Fruit fly (Drosophila melanogaster) whole organism, embryonic: ENCODE data around the gene CG31249.

ENCODE experiments used
- CG10959 ChIP-seq: fragments of 200-800 bp; sonication (Bioruptor generic); IDR thresholded peaks from 2 replicates; pipeline ENCODE4 v1.3.6; 2022; ENCODE audit warnings: missing biosample characterization, missing genetic modification characterization
- CG11093 ChIP-seq: fragments of 200-800 bp; sonication (Bioruptor generic); IDR thresholded peaks from 3 replicates; pipeline ENCODE4 v1.3.6; 2022; ENCODE audit warnings: missing biosample characterization, missing genetic modification characterization
- CG12104 ChIP-seq: fragments of 200-800 bp; sonication (Bioruptor generic); optimal IDR thresholded peaks from 3 replicates; lab custom pipeline; 2016; ENCODE audit warnings: missing biosample characterization, missing genetic modification characterization
- CG12236 ChIP-seq: fragments of 200-800 bp; sonication (Bioruptor generic); optimal IDR thresholded peaks from 2 replicates; lab custom pipeline; 2016; ENCODE audit warnings: missing biosample characterization, missing genetic modification characterization
- CG13775 ChIP-seq: fragments of 200-800 bp; sonication (Bioruptor generic); optimal IDR thresholded peaks from 3 replicates; lab custom pipeline; 2017; ENCODE audit warnings: missing biosample characterization, mild to moderate bottlenecking, missing genetic modification characterization
- CG14441 ChIP-seq: fragments of 200-800 bp; sonication (Bioruptor generic); IDR thresholded peaks from 2 replicates; pipeline ENCODE4 v1.3.6; 2022; ENCODE audit warnings: missing biosample characterization, missing genetic modification characterization
- CG14710 ChIP-seq: fragments of 200-800 bp; sonication (Bioruptor generic); optimal IDR thresholded peaks from 3 replicates; lab custom pipeline; 2019; ENCODE audit warnings: missing biosample characterization, mild to moderate bottlenecking, missing genetic modification characterization, moderate library complexity
- CG16815 ChIP-seq: fragments of 200-800 bp; sonication (Bioruptor generic); optimal IDR thresholded peaks from 3 replicates; lab custom pipeline; 2017; ENCODE audit warnings: missing biosample characterization, mild to moderate bottlenecking, missing genetic modification characterization
- CG16863 ChIP-seq: fragments of 200-800 bp; sonication (Bioruptor generic); optimal IDR thresholded peaks from 3 replicates; lab custom pipeline; 2016; ENCODE audit warnings: missing biosample characterization, missing genetic modification characterization
- CG17829 ChIP-seq: fragments of 200-800 bp; optimal IDR thresholded peaks from 2 replicates; lab custom pipeline; 2019; ENCODE audit warnings: missing biosample characterization, mild to moderate bottlenecking, missing genetic modification characterization, moderate library complexity
- CG2199 ChIP-seq: fragments of 200-800 bp; sonication (Bioruptor generic); IDR thresholded peaks from 3 replicates; pipeline ENCODE4 v1.3.6; 2022; ENCODE audit warnings: missing biosample characterization, missing genetic modification characterization
- CG2875 ChIP-seq: fragments of 200-800 bp; sonication (Bioruptor generic); optimal IDR thresholded peaks from 2 replicates; lab custom pipeline; 2017; ENCODE audit warnings: missing biosample characterization, mild to moderate bottlenecking, missing genetic modification characterization, missing genetic modification reagents
- CG30403 ChIP-seq: fragments of 200-800 bp; sonication (Bioruptor generic); optimal IDR thresholded peaks from 3 replicates; lab custom pipeline; 2016; ENCODE audit warnings: missing biosample characterization, missing genetic modification characterization
- CG31365 ChIP-seq: fragments of 200-800 bp; sonication (Bioruptor generic); optimal IDR thresholded peaks from 2 replicates; lab custom pipeline; 2018; ENCODE audit warnings: missing biosample characterization, mild to moderate bottlenecking, missing genetic modification characterization
- CG32772 ChIP-seq: fragments of 200-800 bp; sonication (Bioruptor generic); IDR thresholded peaks from 2 replicates; pipeline ENCODE4 v1.3.6; 2022; ENCODE audit warnings: missing biosample characterization, missing genetic modification characterization
- CG6254 ChIP-seq: fragments of 200-800 bp; sonication (Bioruptor generic); optimal IDR thresholded peaks from 3 replicates; lab custom pipeline; 2017; ENCODE audit warnings: mild to moderate bottlenecking, missing biosample characterization, missing genetic modification reagents, missing genetic modification characterization
- CG6683 ChIP-seq: fragments of 200-800 bp; sonication (Bioruptor generic); optimal IDR thresholded peaks from 2 replicates; lab custom pipeline; 2017; ENCODE audit warnings: missing biosample characterization, mild to moderate bottlenecking, missing genetic modification characterization, missing genetic modification reagents
- CG6765 ChIP-seq: fragments of 200-800 bp; sonication (Bioruptor generic); optimal IDR thresholded peaks from 3 replicates; lab custom pipeline; 2017; ENCODE audit warnings: missing biosample characterization, mild to moderate bottlenecking, missing genetic modification characterization
- CG7556 ChIP-seq: fragments of 200-800 bp; sonication (Bioruptor generic); optimal IDR thresholded peaks from 2 replicates; lab custom pipeline; 2017; ENCODE audit warnings: missing biosample characterization, mild to moderate bottlenecking, missing genetic modification characterization
- CG7928 ChIP-seq: fragments of 200-800 bp; sonication (Bioruptor generic); optimal IDR thresholded peaks from 2 replicates; lab custom pipeline; 2017; ENCODE audit warnings: missing biosample characterization, mild to moderate bottlenecking, missing genetic modification characterization
- CG8924 ChIP-seq: fragments of 200-800 bp; optimal IDR thresholded peaks from 3 replicates; lab custom pipeline; 2019; ENCODE audit warnings: missing biosample characterization, mild to moderate bottlenecking, missing genetic modification characterization, moderate library complexity
- CG9437 ChIP-seq: fragments of 200-800 bp; sonication (Bioruptor generic); optimal IDR thresholded peaks from 2 replicates; lab custom pipeline; 2018; ENCODE audit warnings: missing biosample characterization, mild to moderate bottlenecking, missing genetic modification characterization
- Doc3 ChIP-seq: fragments of 200-800 bp; sonication (Bioruptor generic); IDR thresholded peaks from 3 replicates; pipeline ENCODE4 v1.3.6; 2022; ENCODE audit warnings: missing biosample characterization, missing genetic modification characterization; ENCODE audit not compliant: partially characterized antibody
- Dref ChIP-seq: fragments of 200-800 bp; sonication (Bioruptor generic); IDR thresholded peaks from 2 replicates; pipeline ENCODE4 v1.3.6; 2022; ENCODE audit warnings: missing biosample characterization, missing genetic modification characterization
- Ets65A ChIP-seq: fragments of 200-800 bp; sonication (Bioruptor generic); peaks from one replicate; lab custom pipeline; 2016; ENCODE audit warnings: missing biosample characterization, missing genetic modification characterization
- HLHmδ ChIP-seq: fragments of 200-800 bp; sonication (Bioruptor generic); optimal IDR thresholded peaks from 2 replicates; lab custom pipeline; 2018; ENCODE audit warnings: missing biosample characterization, mild to moderate bottlenecking, missing genetic modification characterization, moderate library complexity
- Hr3 ChIP-seq: fragments of 200-800 bp; sonication (Bioruptor generic); optimal IDR thresholded peaks from 3 replicates; lab custom pipeline; 2016; ENCODE audit warnings: missing biosample characterization, missing genetic modification characterization
- Nf-YB ChIP-seq: fragments of 200-800 bp; sonication (Bioruptor generic); optimal IDR thresholded peaks from 3 replicates; lab custom pipeline; 2019; ENCODE audit warnings: missing biosample characterization, mild to moderate bottlenecking, missing genetic modification characterization, moderate library complexity
- Oli ChIP-seq: fragments of 200-800 bp; sonication (Bioruptor generic); optimal IDR thresholded peaks from 2 replicates; lab custom pipeline; 2018; ENCODE audit warnings: missing biosample characterization, mild to moderate bottlenecking, missing genetic modification characterization, moderate library complexity
- al ChIP-seq: fragments of 200-800 bp; sonication (Bioruptor generic); IDR thresholded peaks from 2 replicates; pipeline ENCODE4 v1.3.6; 2022; ENCODE audit warnings: missing biosample characterization, missing genetic modification characterization
- br ChIP-seq: fragments of >200 bp; optimal IDR thresholded peaks from 2 replicates; lab custom pipeline; 2017
- bsh ChIP-seq, 2 experiments: fragments of 200-800 bp; sonication (Bioruptor generic); optimal IDR thresholded peaks; 2 replicates each; lab custom pipeline; 2017 to 2018; ENCODE audit warnings: mild to moderate bottlenecking in 2 of 2, missing biosample characterization in 2 of 2, missing genetic modification characterization in 2 of 2, moderate library complexity in 1 of 2
- chinmo ChIP-seq: fragments of 200-800 bp; sonication (Bioruptor generic); IDR thresholded peaks from 4 replicates; pipeline ENCODE4 v1.3.6; 2022; ENCODE audit warnings: missing biosample characterization, missing genetic modification characterization; ENCODE audit not compliant: partially characterized antibody
- chn ChIP-seq: fragments of 200-800 bp; sonication (Bioruptor generic); optimal IDR thresholded peaks from 2 replicates; lab custom pipeline; 2016; ENCODE audit warnings: missing biosample characterization, missing genetic modification characterization
- cwo ChIP-seq: fragments of 200-800 bp; sonication (Bioruptor generic); optimal IDR thresholded peaks from 3 replicates; lab custom pipeline; 2017; ENCODE audit warnings: missing biosample characterization, missing genetic modification characterization, mild to moderate bottlenecking, moderate library complexity, missing genetic modification reagents
- ham ChIP-seq: fragments of 200-800 bp; sonication (Bioruptor generic); IDR thresholded peaks from 2 replicates; pipeline ENCODE4 v1.3.6; 2022; ENCODE audit warnings: missing biosample characterization, missing genetic modification characterization
- hbn ChIP-seq: fragments of 200-800 bp; sonication (Bioruptor generic); IDR thresholded peaks from 2 replicates; pipeline ENCODE4 v1.3.6; 2022; ENCODE audit warnings: missing biosample characterization, missing genetic modification characterization; ENCODE audit not compliant: partially characterized antibody
- luna ChIP-seq: fragments of 200-800 bp; sonication (Bioruptor generic); optimal IDR thresholded peaks from 2 replicates; lab custom pipeline; 2016; ENCODE audit warnings: missing biosample characterization, missing genetic modification characterization
- mld ChIP-seq: fragments of 200-800 bp; sonication (Bioruptor generic); IDR thresholded peaks from 3 replicates; pipeline ENCODE4 v1.3.6; 2022; ENCODE audit warnings: missing biosample characterization, missing genetic modification characterization; ENCODE audit not compliant: partially characterized antibody
- nerfin-2 ChIP-seq: fragments of 200-800 bp; sonication (Bioruptor generic); IDR thresholded peaks from 2 replicates; pipeline ENCODE4 v1.3.6; 2022; ENCODE audit warnings: missing biosample characterization, missing genetic modification characterization; ENCODE audit not compliant: partially characterized antibody
- odd ChIP-seq: fragments of 200-800 bp; sonication (Bioruptor generic); optimal IDR thresholded peaks from 2 replicates; lab custom pipeline; 2017; ENCODE audit warnings: missing biosample characterization, mild to moderate bottlenecking, missing genetic modification characterization
- onecut ChIP-seq: fragments of 200-800 bp; sonication (Bioruptor generic); IDR thresholded peaks from 2 replicates; pipeline ENCODE4 v1.3.6; 2022; ENCODE audit warnings: missing biosample characterization, missing genetic modification characterization
- sim ChIP-seq: fragments of 200-800 bp; sonication (Bioruptor generic); IDR thresholded peaks from 2 replicates; pipeline ENCODE4 v1.3.6; 2022; ENCODE audit warnings: missing biosample characterization, missing genetic modification characterization
- sisA ChIP-seq: fragments of 200-800 bp; sonication (Bioruptor generic); IDR thresholded peaks from 2 replicates; pipeline ENCODE4 v1.3.6; 2022; ENCODE audit warnings: missing biosample characterization, missing genetic modification characterization
- sqz ChIP-seq: fragments of 200-800 bp; sonication (Bioruptor generic); optimal IDR thresholded peaks from 3 replicates; lab custom pipeline; 2018; ENCODE audit warnings: missing biosample characterization, mild to moderate bottlenecking, missing genetic modification characterization
- stc ChIP-seq: fragments of 200-800 bp; sonication (Bioruptor generic); IDR thresholded peaks from 2 replicates; pipeline ENCODE4 v1.3.6; 2022; ENCODE audit warnings: missing biosample characterization, missing genetic modification characterization
- stwl ChIP-seq: fragments of 200-800 bp; sonication (Bioruptor generic); optimal IDR thresholded peaks from 3 replicates; lab custom pipeline; 2018; ENCODE audit warnings: missing biosample characterization, mild to moderate bottlenecking, missing genetic modification characterization, moderate library complexity
- tll ChIP-seq, 2 experiments: fragments of 200-800 bp in 1 of 2; fragments of >200 bp in 1 of 2; sonication (Bioruptor generic) in 1 of 2; optimal IDR thresholded peaks; 2 replicates each; lab custom pipeline; 2017 to 2019; ENCODE audit warnings: missing biosample characterization in 2 of 2, missing genetic modification characterization in 2 of 2, mild to moderate bottlenecking in 1 of 2, moderate library complexity in 1 of 2
- zen2 ChIP-seq: fragments of 200-800 bp; sonication (Bioruptor generic); IDR thresholded peaks from 3 replicates; pipeline ENCODE4 v1.3.6; 2022; ENCODE audit warnings: missing biosample characterization, missing genetic modification characterization; ENCODE audit not compliant: partially characterized antibody

CG31249 gene

dm6 chr3R:17712623-17713521 is 26.0 kb upstream of the CG31249 start (continued):
- TF ChIP-seq CG17829 (tag; lab: Kevin White, UChicago) (no peak), ham (GFP tag; lab: Robert Waterston, UW) (no peak), CG14710 (peak; percentile 0), onecut (GFP tag; lab: Robert Waterston, UW) (no peak), CG13775 (GFP tag; lab: Kevin White, UChicago) (no peak), Ets65A (no peak), CG6254 (no peak), CG7556 (no peak), sim (GFP tag; lab: Robert Waterston, UW) (peak; percentile 13; the same call in 1 of the 2 replicates), CG31365 (tag; lab: Kevin White, UChicago) (no peak), CG7928 (GFP tag; lab: Kevin White, UChicago) (no peak), CG9437 (no peak), tll (GFP tag; optimal IDR thresholded peaks at IDR 0.05; lab: Kevin White, UChicago) (no peak), CG32772 (GFP tag; lab: Robert Waterston, UW) (no peak), zen2 (GFP tag; lab: Robert Waterston, UW) (no peak), CG11093 (GFP tag; lab: Robert Waterston, UW) (no peak), hbn (no peak), Oli (tag; lab: Kevin White, UChicago) (no peak), nerfin-2 (no peak), CG16863 (no peak), CG14441 (GFP tag; lab: Robert Waterston, UW) (no peak), CG2875 (GFP tag; lab: Kevin White, UChicago) (no peak), HLHmδ (GFP tag; lab: Kevin White, UChicago) (no peak), bsh (GFP tag; optimal IDR thresholded peaks at IDR 0.05; lab: Kevin White, UChicago) (peak in 1 of 2 experiments; percentile 16), CG6765 (GFP tag; lab: Kevin White, UChicago) (no peak), al (GFP tag; lab: Robert Waterston, UW) (no peak), CG6683 (GFP tag; lab: Kevin White, UChicago) (no peak), odd (GFP tag; lab: Kevin White, UChicago) (peak; percentile 53), CG8924 (tag; lab: Kevin White, UChicago) (no peak), CG2199 (GFP tag; lab: Robert Waterston, UW) (0 out of 3 replicates have a peak, but pooled peaks have one; percentile 12), cwo (GFP tag; lab: Kevin White, UChicago) (peak; percentile 42), CG12104 (GFP tag; lab: Kevin White, UChicago) (no peak), sqz (GFP tag; lab: Kevin White, UChicago) (peak; percentile 34), CG16815 (GFP tag; lab: Kevin White, UChicago) (no peak), stc (GFP tag; lab: Robert Waterston, UW) (no peak), Dref (no peak), CG30403 (GFP tag; lab: Kevin White, UChicago) (no peak), chn (GFP tag; lab: Kevin White, UChicago) (no peak), sisA (GFP tag; lab: Robert Waterston, UW) (no peak), Doc3 (no peak), CG12236 (GFP tag; lab: Kevin White, UChicago) (no peak), CG10959 (no peak), Hr3 (GFP tag; lab: Kevin White, UChicago) (no peak), br (no peak), stwl (tag; lab: Kevin White, UChicago) (no peak), mld (no peak), chinmo (peak; percentile 74; the same call in 2 of the 4 replicates), luna (GFP tag; lab: Kevin White, UChicago) (no peak), Nf-YB (GFP tag; lab: Kevin White, UChicago) (no peak)
